Worm (Caenorhabditis elegans) whole organism, young adult: Measurements from ENCODE around the gene Y73B6BL.37.

Source experiments
- B0019.2 ChIP-seq: fragments of 200-800 bp; sonication (Bioruptor generic); conservative IDR thresholded peaks from 2 replicates; pipeline ENCODE4 v1.3.6; 2022; ENCODE audit warnings: missing genetic modification reagents, missing genetic modification characterization, missing compliant biosample characterization
- F37B4.10 ChIP-seq: fragments of 200-800 bp; sonication (Bioruptor generic); IDR thresholded peaks from 2 replicates; pipeline ENCODE4 v1.3.6; 2022; ENCODE audit warnings: missing genetic modification characterization, missing compliant biosample characterization
- F55B11.4 ChIP-seq: sonication (generic microtip); optimal IDR thresholded peaks from 2 replicates; lab custom pipeline; 2016; ENCODE audit warnings: missing compliant biosample characterization, missing genetic modification characterization, borderline replicate concordance; ENCODE audit not compliant: insufficient read depth
- F57A8.1 ChIP-seq: fragments of 200-800 bp; sonication (Bioruptor generic); optimal IDR thresholded peaks from 2 replicates; lab custom pipeline; 2018; ENCODE audit warnings: mild to moderate bottlenecking, missing genetic modification characterization, moderate library complexity, missing compliant biosample characterization
- F57C9.4 ChIP-seq: sonication (generic microtip); optimal IDR thresholded peaks from 2 replicates; lab custom pipeline; 2017; ENCODE audit warnings: mild to moderate bottlenecking, missing genetic modification characterization, missing compliant biosample characterization
- T26A5.8 ChIP-seq: sonication (generic microtip); optimal IDR thresholded peaks from 2 replicates; lab custom pipeline; 2016; ENCODE audit warnings: missing genetic modification characterization, missing compliant biosample characterization
- ZK185.1 ChIP-seq: sonication (generic microtip); optimal IDR thresholded peaks from 2 replicates; lab custom pipeline; 2016; ENCODE audit warnings: mild to moderate bottlenecking, missing genetic modification characterization, missing compliant biosample characterization; ENCODE audit not compliant: poor library complexity, severe bottlenecking
- aptf-2 ChIP-seq: fragments of 200-800 bp; sonication (Bioruptor generic); conservative IDR thresholded peaks from 2 replicates; pipeline ENCODE4 v1.3.6; 2022; ENCODE audit warnings: missing genetic modification reagents, missing genetic modification characterization, missing compliant biosample characterization
- bed-1 ChIP-seq: fragments of 200-800 bp; sonication (Bioruptor generic); IDR thresholded peaks from 2 replicates; pipeline ENCODE4 v1.3.6; 2022; ENCODE audit warnings: missing genetic modification reagents, missing genetic modification characterization, missing compliant biosample characterization
- cebp-1 ChIP-seq, 2 experiments: fragments of 200-800 bp in 1 of 2; sonication (Bioruptor generic) in 1 of 2; sonication (generic microtip) in 1 of 2; IDR thresholded peaks in 1 of 2; optimal IDR thresholded peaks in 1 of 2; 2 replicates each; pipeline versions ENCODE4 v1.3.6 to Lab custom; 2017 to 2022; ENCODE audit warnings: missing compliant biosample characterization in 2 of 2, missing genetic modification characterization in 2 of 2, mild to moderate bottlenecking in 1 of 2, missing genetic modification reagents in 1 of 2, moderate library complexity in 1 of 2
- ceh-100 ChIP-seq: fragments of 200-800 bp; sonication (Bioruptor generic); IDR thresholded peaks from 2 replicates; pipeline ENCODE4 v1.3.6; 2022; ENCODE audit warnings: missing genetic modification reagents, missing genetic modification characterization, missing compliant biosample characterization
- egl-44 ChIP-seq: fragments of 200-800 bp; sonication (Bioruptor generic); IDR thresholded peaks from 2 replicates; pipeline ENCODE4 v1.3.6; 2022; ENCODE audit warnings: missing genetic modification reagents, missing genetic modification characterization, missing compliant biosample characterization
- egrh-3 ChIP-seq: fragments of 200-800 bp; sonication (Bioruptor generic); IDR thresholded peaks from 2 replicates; pipeline ENCODE4 v1.3.6; 2022; ENCODE audit warnings: missing genetic modification reagents, missing genetic modification characterization, missing compliant biosample characterization
- ekl-4 ChIP-seq: fragments of 200-800 bp; sonication (Bioruptor generic); IDR thresholded peaks from 2 replicates; pipeline ENCODE4 v1.3.6; 2022; ENCODE audit warnings: missing genetic modification reagents, missing genetic modification characterization, missing compliant biosample characterization
- gei-17 ChIP-seq: fragments of 200-800 bp; sonication (Bioruptor generic); optimal IDR thresholded peaks from 2 replicates; lab custom pipeline; 2018; ENCODE audit warnings: mild to moderate bottlenecking, missing genetic modification characterization, missing compliant biosample characterization
- him-1 ChIP-seq: sonication (generic microtip); optimal IDR thresholded peaks from 2 replicates; lab custom pipeline; 2016; ENCODE audit warnings: missing genotype, missing genetic modification reagents, missing genetic modification characterization, missing compliant biosample characterization
- hlh-12 ChIP-seq: sonication (generic microtip); optimal IDR thresholded peaks from 2 replicates; lab custom pipeline; 2016; ENCODE audit warnings: missing genetic modification characterization, missing compliant biosample characterization
- hmg-1.2 ChIP-seq: fragments of 200-800 bp; sonication (Bioruptor generic); IDR thresholded peaks from 2 replicates; pipeline ENCODE4 v1.3.6; 2022; ENCODE audit warnings: missing genetic modification reagents, missing genetic modification characterization, missing compliant biosample characterization
- let-607 ChIP-seq, 2 experiments: fragments of 200-800 bp in 1 of 2; sonication (Bioruptor generic) in 1 of 2; sonication (generic microtip) in 1 of 2; optimal IDR thresholded peaks; 2 replicates each; lab custom pipeline; 2016 to 2018; ENCODE audit warnings: mild to moderate bottlenecking in 2 of 2, missing compliant biosample characterization in 2 of 2, missing genetic modification characterization in 2 of 2, moderate library complexity in 2 of 2, missing genotype in 1 of 2
- lin-26 ChIP-seq: fragments of 200-800 bp; sonication (Bioruptor generic); IDR thresholded peaks from 2 replicates; pipeline ENCODE4 v1.3.6; 2022; ENCODE audit warnings: missing genetic modification reagents, missing genetic modification characterization, missing compliant biosample characterization
- lin-35 ChIP-seq, 3 experiments: fragments of 150-350 bp in 2 of 3; sonication (generic microtip) in 1 of 3; optimal IDR thresholded peaks; 2 replicates each; lab custom pipeline; 2014 to 2018; ENCODE audit warnings: missing biosample characterization in 3 of 3, missing genetic modification characterization in 3 of 3, missing genetic modification reagents in 3 of 3
- lsl-1 ChIP-seq: fragments of 200-800 bp; sonication (Bioruptor generic); optimal IDR thresholded peaks from 2 replicates; lab custom pipeline; 2018; ENCODE audit warnings: mild to moderate bottlenecking, missing genetic modification characterization, moderate library complexity, missing compliant biosample characterization
- madf-3 ChIP-seq: fragments of 200-800 bp; sonication (Bioruptor generic); IDR thresholded peaks from 2 replicates; pipeline ENCODE4 v1.3.6; 2022; ENCODE audit warnings: missing genetic modification reagents, missing genetic modification characterization, missing compliant biosample characterization
- madf-6 ChIP-seq: fragments of 200-800 bp; sonication (Bioruptor generic); IDR thresholded peaks from 2 replicates; pipeline ENCODE4 v1.3.6; 2022; ENCODE audit warnings: missing genetic modification reagents, missing genetic modification characterization, missing compliant biosample characterization
- rcor-1 ChIP-seq: fragments of 200-800 bp; sonication (Bioruptor generic); IDR thresholded peaks from 2 replicates; pipeline ENCODE4 v1.3.6; 2022; ENCODE audit warnings: missing genetic modification reagents, missing genetic modification characterization, missing compliant biosample characterization
- snpc-1.1 ChIP-seq: sonication (generic microtip); optimal IDR thresholded peaks from 2 replicates; lab custom pipeline; 2017; ENCODE audit warnings: missing genetic modification characterization, mild to moderate bottlenecking, missing compliant biosample characterization, antibody characterized with exemption, moderate library complexity, missing genotype, missing genetic modification reagents; ENCODE audit not compliant: insufficient read depth
- snpc-4 ChIP-seq, 5 experiments: fragments of 150-350 bp in 1 of 5; sonication (generic microtip) in 4 of 5; optimal IDR thresholded peaks; 2 replicates each; lab custom pipeline; 2014 to 2018; ENCODE audit warnings: missing genetic modification characterization in 5 of 5, missing biosample characterization in 3 of 5, antibody characterized with exemption in 2 of 5, mild to moderate bottlenecking in 2 of 5, missing compliant biosample characterization in 2 of 5, missing genotype in 2 of 5, moderate library complexity in 2 of 5, missing genetic modification reagents in 1 of 5
- ztf-28 ChIP-seq: fragments of 200-800 bp; sonication (Bioruptor generic); IDR thresholded peaks from 2 replicates; pipeline ENCODE4 v1.3.6; 2022; ENCODE audit warnings: missing genetic modification reagents, missing genetic modification characterization, missing compliant biosample characterization

The Y73B6BL.37 gene

DNA sequence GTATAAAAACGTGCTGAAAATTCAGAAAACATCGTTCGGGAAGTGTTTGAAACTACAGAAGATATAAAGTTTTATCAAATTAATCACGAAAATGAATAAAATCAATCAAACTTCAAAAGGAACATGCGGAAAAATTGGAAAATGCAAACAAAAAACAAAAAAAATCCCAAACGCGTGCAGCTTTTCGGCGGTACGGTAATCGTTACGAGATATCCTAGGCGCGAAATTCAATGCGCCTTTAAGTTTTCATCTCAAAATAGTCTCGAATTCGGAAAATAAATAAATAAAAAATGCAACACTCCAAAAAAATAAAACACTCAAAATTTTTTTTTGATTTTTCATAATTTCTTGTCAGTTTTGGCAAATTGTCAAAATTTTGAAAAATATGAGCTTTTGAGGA lies 42.7 kb downstream of the Y73B6BL.37 start (continued):
- TF ChIP-seq cebp-1 (GFP tag; IDR thresholded peaks at IDR 0.05; lab: Robert Waterston, UW) (no peak), cebp-1 (tag; optimal IDR thresholded peaks at IDR 0.05; lab: Kevin White, UChicago) (no peak), egl-44 (GFP tag; lab: Robert Waterston, UW) (no peak), F55B11.4 (no peak), lsl-1 (GFP tag; lab: Kevin White, UChicago) (peak; percentile 70), aptf-2 (GFP tag; lab: Robert Waterston, UW) (no peak), rcor-1 (no peak), madf-6 (peak; percentile 11; the same call in 1 of the 2 replicates)
- TF ChIP-seq, all 124 proteins: peak for 6

DNA sequence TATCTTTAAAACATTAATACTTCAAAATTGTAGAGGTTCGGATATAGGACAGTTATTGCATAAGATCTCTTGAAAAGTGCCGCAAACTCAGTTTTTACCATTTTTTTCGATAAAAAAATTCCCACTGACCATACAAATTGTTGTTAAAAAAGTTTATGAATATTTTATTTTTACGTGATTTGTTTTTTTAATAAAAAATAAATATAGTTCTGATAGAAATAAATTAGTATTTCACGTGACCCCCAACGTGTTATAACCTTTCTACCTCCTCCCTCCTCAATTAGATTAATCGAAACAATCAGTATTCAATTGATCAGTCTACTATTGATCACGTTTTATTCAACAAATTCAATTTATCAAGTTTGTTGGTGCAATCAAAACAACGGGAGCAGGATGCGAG lies 44.3 kb downstream of the Y73B6BL.37 start, which contains the start of gene C01G5.4:
C01G5.4 (plus strand) TSS at position 301 of the 400 bp plus-strand sequence.
- TF ChIP-seq snpc-1.1 (tag; lab: Kevin White, UChicago) = no peak
- no peak for TF ChIP-seq B0019.2 (GFP tag; lab: Robert Waterston, UW)
- no peak for TF ChIP-seq ztf-28
- no peak for TF ChIP-seq F37B4.10
- TF ChIP-seq egrh-3 = no peak
- no peak for TF ChIP-seq bed-1 (GFP tag; lab: Robert Waterston, UW)
- no peak for TF ChIP-seq lin-26 (GFP tag; lab: Robert Waterston, UW)
- TF ChIP-seq ZK185.1 (tag; lab: Kevin White, UChicago) = no peak
- no peak for TF ChIP-seq him-1
- TF ChIP-seq ceh-100 (GFP tag; lab: Robert Waterston, UW) = no peak

DNA sequence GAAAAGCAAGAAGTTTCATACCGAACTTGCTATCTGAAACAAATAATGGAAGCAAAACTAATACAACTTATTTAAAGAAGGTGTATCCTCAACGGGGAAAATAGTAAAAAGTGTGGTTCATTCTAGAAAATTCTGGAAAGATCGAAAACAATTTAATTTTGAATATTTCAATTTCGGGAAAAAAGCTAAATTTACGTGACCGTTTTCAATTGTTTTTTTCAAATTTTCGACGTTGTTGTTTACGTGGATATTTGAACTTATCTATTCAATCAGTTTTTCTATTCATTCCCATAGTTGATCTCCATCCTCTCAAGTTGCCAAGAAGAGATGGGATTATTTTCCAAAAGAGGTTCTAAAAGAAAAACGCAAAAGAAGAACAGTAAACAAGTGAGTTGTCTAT lies 48.8 kb downstream of the Y73B6BL.37 start, which contains the start of gene C01G5.3:
C01G5.3 (plus strand) TSS at position 301 of the 400 bp plus-strand sequence.
- TF ChIP-seq T26A5.8 (tag; lab: Kevin White, UChicago) (no peak), madf-3 (GFP tag; lab: Robert Waterston, UW) (no peak), let-607 (tag; optimal IDR thresholded peaks at IDR 0.05; lab: Kevin White, UChicago) (no peak), gei-17 (GFP tag; lab: Kevin White, UChicago) (no peak), snpc-4 (GFP tag; optimal IDR thresholded peaks at IDR 0.05; lab: Kevin White, UChicago) (no peak), snpc-4 (tag; optimal IDR thresholded peaks at IDR 0.05; lab: Kevin White, UChicago) (no peak), F57C9.4 (tag; lab: Kevin White, UChicago) (no peak), F37B4.10 (no peak), lin-35 (GFP tag; optimal IDR thresholded peaks at IDR 0.05; lab: Kevin White, UChicago) (no peak), hlh-12 (tag; lab: Kevin White, UChicago) (no peak), ekl-4 (GFP tag; lab: Robert Waterston, UW) (no peak), F57A8.1 (GFP tag; lab: Kevin White, UChicago) (no peak), hmg-1.2 (GFP tag; lab: Robert Waterston, UW) (no peak)
